Fruit fly (Drosophila melanogaster): ENCODE measurements around the gene CG14223.

Gene CG14223

dm6 chrX:19622924-19623323, 40.8 kb downstream of the CG14223 start, which contains the start of the genes Naa20A and MKP-4 (continued):
- TF ChIP-seq CG6254 (GFP tag; optimal IDR thresholded peaks at IDR 0.05) (no peak), fu2 (GFP tag; optimal IDR thresholded peaks at IDR 0.05) (no peak), Tbp (GFP tag; optimal IDR thresholded peaks at IDR 0.05) (no peak), TFAM (GFP tag; optimal IDR thresholded peaks at IDR 0.05) (no peak), CG4707 (GFP tag; optimal IDR thresholded peaks at IDR 0.05) (no peak), tgo (GFP tag; IDR thresholded peaks at IDR 0.05) (no peak), CHES-1-like (GFP tag; optimal IDR thresholded peaks at IDR 0.05) (no peak), Doc3 (GFP tag; IDR thresholded peaks at IDR 0.05; ENCODE audit: partially characterized antibody) (peak; percentile 58; the same call in 1 of the 3 replicates), GATAe (GFP tag; conservative IDR thresholded peaks at IDR 0.05) (no peak), inv (GFP tag; IDR thresholded peaks at IDR 0.05; ENCODE audit: partially characterized antibody) (peak; percentile 55; the same call in 1 of the 2 replicates), zf30C (GFP tag; optimal IDR thresholded peaks at IDR 0.05) (no peak), otp (GFP tag; IDR thresholded peaks at IDR 0.05) (no peak), Ets97D (GFP tag; optimal IDR thresholded peaks at IDR 0.05) (peak; percentile 49), vvl (GFP tag; IDR thresholded peaks at IDR 0.05) (no peak), tin (GFP tag; optimal IDR thresholded peaks at IDR 0.05) (no peak), caup (GFP tag; optimal IDR thresholded peaks at IDR 0.05; ENCODE audit: severe bottlenecking) (no peak), ab (GFP tag; optimal IDR thresholded peaks at IDR 0.05) (no peak), kay (GFP tag; optimal IDR thresholded peaks at IDR 0.05) (no peak), jumu (GFP tag; optimal IDR thresholded peaks at IDR 0.05) (no peak), dpn (GFP tag; optimal IDR thresholded peaks at IDR 0.05) (no peak), CG12236 (GFP tag; optimal IDR thresholded peaks at IDR 0.05) (no peak), CG13296 (GFP tag; optimal IDR thresholded peaks at IDR 0.05) (no peak), Myb (GFP tag; optimal IDR thresholded peaks at IDR 0.05) (peak; percentile 16), CG5953 (GFP tag; IDR thresholded peaks at IDR 0.05) (no peak), Dip2 (GFP tag; IDR thresholded peaks at IDR 0.05) (no peak), bowl (GFP tag; IDR thresholded peaks at IDR 0.05) (no peak), CG9876 (GFP tag; optimal IDR thresholded peaks at IDR 0.05) (no peak), CG33557 (GFP tag; optimal IDR thresholded peaks at IDR 0.05) (no peak), NC2β (GFP tag; optimal IDR thresholded peaks at IDR 0.05) (no peak), sqz (GFP tag; optimal IDR thresholded peaks at IDR 0.05) (no peak), ind (GFP tag; optimal IDR thresholded peaks at IDR 0.05) (no peak), Sox100B (GFP tag; optimal IDR thresholded peaks at IDR 0.05) (no peak), Dref (GFP tag; IDR thresholded peaks at IDR 0.05) (peak; percentile 87), CG34376 (GFP tag; optimal IDR thresholded peaks at IDR 0.05) (peak; percentile 14), CG14710 (tag; optimal IDR thresholded peaks at IDR 0.05) (peak; percentile 16), klu (GFP tag; IDR thresholded peaks at IDR 0.05) (no peak), Atf-2 (GFP tag; optimal IDR thresholded peaks at IDR 0.05) (no peak), tap (tag; optimal IDR thresholded peaks at IDR 0.05) (no peak), luna (GFP tag; optimal IDR thresholded peaks at IDR 0.05) (no peak), grau (tag; optimal IDR thresholded peaks at IDR 0.05) (no peak), HHEX (GFP tag; optimal IDR thresholded peaks at IDR 0.05) (no peak), Bgb (GFP tag; IDR thresholded peaks at IDR 0.05; ENCODE audit: partially characterized antibody) (peak; percentile 77; the same call in 1 of the 2 replicates), CG9817 (tag; optimal IDR thresholded peaks at IDR 0.05) (no peak), az2 (GFP tag; optimal IDR thresholded peaks at IDR 0.05) (no peak), CG2129 (GFP tag; IDR thresholded peaks at IDR 0.05; ENCODE audit: partially characterized antibody) (peak; percentile 28; the same call in 1 of the 2 replicates), CG18476 (GFP tag; optimal IDR thresholded peaks at IDR 0.05) (no peak), Side (GFP tag; optimal IDR thresholded peaks at IDR 0.05) (no peak), CG8290 (GFP tag; optimal IDR thresholded peaks at IDR 0.05) (no peak), CG8290 (tag; optimal IDR thresholded peaks at IDR 0.05) (no peak), CG8924 (tag; optimal IDR thresholded peaks at IDR 0.05) (no peak), repo (GFP tag; optimal IDR thresholded peaks at IDR 0.05) (no peak), fd3F (GFP tag; optimal IDR thresholded peaks at IDR 0.05) (no peak)

All from whole organism, embryonic.